Fruit fly (Drosophila melanogaster): ENCODE measurements around the gene cv.

cv gene

DNA sequence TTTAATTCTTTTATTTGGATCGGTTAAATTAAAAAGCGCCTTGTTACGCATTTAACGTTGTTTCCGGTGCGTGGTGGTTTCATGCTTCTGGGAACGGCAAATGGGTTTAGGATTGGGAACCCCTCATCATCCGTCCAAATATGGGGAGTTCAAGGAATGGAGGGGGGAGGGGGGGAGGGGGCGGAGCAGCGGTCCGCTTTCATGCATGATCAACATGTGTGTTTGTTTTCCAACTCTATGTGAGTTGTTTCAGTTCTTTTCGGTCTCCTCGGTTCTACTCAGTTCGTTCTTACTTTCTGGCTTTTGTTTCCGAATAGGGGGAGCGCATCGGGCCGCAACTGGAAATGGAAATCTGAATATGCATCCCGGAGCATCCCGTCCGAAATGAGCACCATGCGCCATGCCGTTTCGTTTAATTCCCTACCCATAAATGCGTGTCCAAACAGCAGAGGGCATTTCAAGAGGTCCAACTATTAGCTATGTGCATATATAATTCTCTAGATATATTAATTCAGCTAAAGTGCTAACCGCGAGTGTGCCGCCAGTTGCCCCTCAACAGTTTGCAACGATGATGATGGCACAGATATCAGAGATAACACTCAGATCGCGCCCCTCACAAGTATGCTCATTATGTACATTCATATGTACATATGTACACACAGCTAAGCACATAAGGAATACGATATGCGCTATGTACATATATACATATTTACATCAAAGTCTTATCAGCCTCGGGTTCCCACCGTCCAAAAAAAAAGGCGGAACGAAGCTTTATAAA is 12.2 kb upstream of the cv start (continued):
- TF ChIP-seq chinmo (GFP tag; IDR thresholded peaks at IDR 0.05; ENCODE audit: partially characterized antibody) (no peak), fd96Cb (tag; optimal IDR thresholded peaks at IDR 0.05) (peak; percentile 80), CG10431 (GFP tag; optimal IDR thresholded peaks at IDR 0.05) (peak; percentile 96), CG10209 (GFP tag; optimal IDR thresholded peaks at IDR 0.05) (peak; percentile 95), CG8359 (GFP tag; optimal IDR thresholded peaks at IDR 0.05; ENCODE audit: borderline replicate concordance) (peak; percentile 85), CG7556 (GFP tag; optimal IDR thresholded peaks at IDR 0.05) (peak; percentile 92), CG17568 (GFP tag; optimal IDR thresholded peaks at IDR 0.05) (peak; percentile 97), CG10147 (GFP tag; optimal IDR thresholded peaks at IDR 0.05) (peak; percentile 82), CG12104 (GFP tag; optimal IDR thresholded peaks at IDR 0.05) (peak; percentile 97), CG7786 (GFP tag; optimal IDR thresholded peaks at IDR 0.05) (peak; percentile 58), unc-4 (GFP tag; IDR thresholded peaks at IDR 0.05; ENCODE audit: partially characterized antibody) (no peak), ewg (GFP tag; optimal IDR thresholded peaks at IDR 0.05) (peak; percentile 84), CG7987 (GFP tag; optimal IDR thresholded peaks at IDR 0.05) (peak; percentile 99), CG18262 (tag; optimal IDR thresholded peaks at IDR 0.05) (peak; percentile 82), abd-A (tag; optimal IDR thresholded peaks at IDR 0.05) (peak; percentile 80), vnd (GFP tag; IDR thresholded peaks at IDR 0.05; ENCODE audit: partially characterized antibody) (no peak), Hsf (GFP tag; optimal IDR thresholded peaks at IDR 0.05) (peak; percentile 78), CG14014 (GFP tag; IDR thresholded peaks at IDR 0.05) (peak; percentile 92; the same call in 1 of the 2 replicates), Spps (tag; optimal IDR thresholded peaks at IDR 0.05) (peak; percentile 87), ftz-f1 (GFP tag; optimal IDR thresholded peaks at IDR 0.05) (peak; percentile 20), wor (GFP tag; IDR thresholded peaks at IDR 0.05) (peak; percentile 42; the same call in 1 of the 2 replicates), C15 (GFP tag; IDR thresholded peaks at IDR 0.05) (peak; percentile 84; the same call in 2 of the 3 replicates), p53 (GFP tag; optimal IDR thresholded peaks at IDR 0.05) (peak; percentile 77), Usf (GFP tag; optimal IDR thresholded peaks at IDR 0.05) (peak; percentile 16), pb (GFP tag; optimal IDR thresholded peaks at IDR 0.05) (peak; percentile 80), CG5180 (GFP tag; optimal IDR thresholded peaks at IDR 0.05) (peak; percentile 88), zfh1 (GFP tag; IDR thresholded peaks at IDR 0.05) (peak; percentile 94), Dref (GFP tag; IDR thresholded peaks at IDR 0.05) (no peak), Rfx (GFP tag; IDR thresholded peaks at IDR 0.05) (peak; percentile 91), gfzf (GFP tag; optimal IDR thresholded peaks at IDR 0.05) (peak; percentile 23), caup (GFP tag; optimal IDR thresholded peaks at IDR 0.05; ENCODE audit: severe bottlenecking) (peak; percentile 97), bowl (GFP tag; IDR thresholded peaks at IDR 0.05) (0 out of 2 replicates have a peak, but pooled peaks have one; percentile 45), CG7928 (GFP tag; optimal IDR thresholded peaks at IDR 0.05) (peak; percentile 62), Atf6 (GFP tag; IDR thresholded peaks at IDR 0.05) (peak; percentile 94), pho (GFP tag; optimal IDR thresholded peaks at IDR 0.05) (peak; percentile 74), CG10366 (GFP tag; IDR thresholded peaks at IDR 0.05) (peak; percentile 70), CG9797 (GFP tag; optimal IDR thresholded peaks at IDR 0.05) (peak; percentile 30), CG34224 (GFP tag; IDR thresholded peaks at IDR 0.05; ENCODE audit: partially characterized antibody) (no peak), NC2β (GFP tag; optimal IDR thresholded peaks at IDR 0.05) (peak; percentile 92), Nf-YA (GFP tag; IDR thresholded peaks at IDR 0.05) (peak; percentile 92), CG16815 (GFP tag; optimal IDR thresholded peaks at IDR 0.05) (peak; percentile 28), CG9876 (GFP tag; optimal IDR thresholded peaks at IDR 0.05) (peak; percentile 57), bbx (GFP tag; IDR thresholded peaks at IDR 0.05; ENCODE audit: partially characterized antibody) (no peak), CG15073 (GFP tag; optimal IDR thresholded peaks at IDR 0.05) (peak; percentile 61), slp2 (GFP tag; optimal IDR thresholded peaks at IDR 0.05) (peak; percentile 85), CG3995 (GFP tag; optimal IDR thresholded peaks at IDR 0.05) (no peak), Bdp1 (GFP tag; optimal IDR thresholded peaks at IDR 0.05) (peak; percentile 87), B-H1 (GFP tag; IDR thresholded peaks at IDR 0.05) (peak; percentile 84; the same call in 2 of the 3 replicates)
